Worm (Caenorhabditis elegans) whole organism, mixed stage, embryonic: Measurements from ENCODE around the gene F49E12.7.

Experiments
- M03D4.4 ChIP-seq: sonication (generic microtip); optimal IDR thresholded peaks from 2 replicates; lab custom pipeline; 2017; ENCODE audit warnings: mild to moderate bottlenecking, missing genetic modification characterization, missing compliant biosample characterization
- bed-3 ChIP-seq: fragments of 200-800 bp; sonication (Bioruptor generic); optimal IDR thresholded peaks from 3 replicates; lab custom pipeline; 2018; ENCODE audit warnings: mild to moderate bottlenecking, missing genetic modification characterization, moderate library complexity, missing compliant biosample characterization
- blmp-1 ChIP-seq: fragments of 150-350 bp; optimal IDR thresholded peaks from 2 replicates; lab custom pipeline; 2014; ENCODE audit warnings: missing biosample characterization, missing genetic modification characterization
- ceh-39 ChIP-seq: fragments of 150-350 bp; optimal IDR thresholded peaks from 2 replicates; lab custom pipeline; 2014; ENCODE audit warnings: missing biosample characterization, missing genetic modification characterization
- ceh-43 ChIP-seq: fragments of 200-800 bp; sonication (Bioruptor generic); optimal IDR thresholded peaks from 2 replicates; lab custom pipeline; 2018; ENCODE audit warnings: mild to moderate bottlenecking, missing genetic modification characterization, moderate library complexity, missing compliant biosample characterization
- ces-1 ChIP-seq: fragments of 150-350 bp; optimal IDR thresholded peaks from 2 replicates; lab custom pipeline; 2014; ENCODE audit warnings: missing biosample characterization, missing genetic modification reagents, missing genetic modification characterization
- cnd-1 ChIP-seq: fragments of 200-800 bp; sonication (Bioruptor generic); optimal IDR thresholded peaks from 2 replicates; lab custom pipeline; 2018; ENCODE audit warnings: mild to moderate bottlenecking, missing genetic modification characterization, missing compliant biosample characterization
- drap-1 ChIP-seq: fragments of 200-800 bp; sonication (Bioruptor generic); optimal IDR thresholded peaks from 3 replicates; lab custom pipeline; 2018; ENCODE audit warnings: mild to moderate bottlenecking, missing genetic modification characterization, missing compliant biosample characterization
- elt-1 ChIP-seq: sonication (generic microtip); optimal IDR thresholded peaks from 2 replicates; lab custom pipeline; 2017; ENCODE audit warnings: missing genetic modification characterization, mild to moderate bottlenecking, missing compliant biosample characterization, antibody characterized with exemption, moderate library complexity, borderline replicate concordance; ENCODE audit not compliant: insufficient read depth
- flh-1 ChIP-seq: fragments of 200-800 bp; sonication (Bioruptor generic); optimal IDR thresholded peaks from 2 replicates; lab custom pipeline; 2018; ENCODE audit warnings: mild to moderate bottlenecking, missing genetic modification characterization, moderate library complexity, missing compliant biosample characterization
- ham-2 ChIP-seq: fragments of 200-800 bp; sonication (Bioruptor generic); optimal IDR thresholded peaks from 2 replicates; lab custom pipeline; 2018; ENCODE audit warnings: mild to moderate bottlenecking, missing genetic modification characterization, missing compliant biosample characterization
- hlh-1 ChIP-seq: fragments of 150-350 bp; optimal IDR thresholded peaks from 2 replicates; lab custom pipeline; 2014; ENCODE audit warnings: missing biosample characterization, missing genetic modification reagents, missing genetic modification characterization
- lin-13 ChIP-seq: fragments of 150-350 bp; optimal IDR thresholded peaks from 2 replicates; lab custom pipeline; 2014; ENCODE audit warnings: missing biosample characterization, missing genetic modification characterization
- lin-32 ChIP-seq: fragments of 200-800 bp; sonication (Bioruptor generic); optimal IDR thresholded peaks from 2 replicates; lab custom pipeline; 2018; ENCODE audit warnings: mild to moderate bottlenecking, missing genetic modification characterization, missing compliant biosample characterization
- mab-5 ChIP-seq: fragments of 150-350 bp; optimal IDR thresholded peaks from 2 replicates; lab custom pipeline; 2014; ENCODE audit warnings: missing biosample characterization, missing genetic modification characterization
- mls-2 ChIP-seq: sonication (generic microtip); optimal IDR thresholded peaks from 2 replicates; lab custom pipeline; 2016; ENCODE audit warnings: mild to moderate bottlenecking, missing genetic modification characterization, moderate library complexity, missing compliant biosample characterization
- nhr-12 ChIP-seq: fragments of 150-350 bp; optimal IDR thresholded peaks from 2 replicates; lab custom pipeline; 2014; ENCODE audit warnings: missing biosample characterization, missing genetic modification characterization
- nhr-2 ChIP-seq: fragments of 150-350 bp; optimal IDR thresholded peaks from 2 replicates; lab custom pipeline; 2014; ENCODE audit warnings: missing biosample characterization, missing genetic modification characterization
- nhr-237 ChIP-seq: fragments of 150-350 bp; optimal IDR thresholded peaks from 2 replicates; lab custom pipeline; 2014; ENCODE audit warnings: missing biosample characterization, missing genetic modification characterization
- nhr-28 ChIP-seq: fragments of 150-350 bp; optimal IDR thresholded peaks from 2 replicates; lab custom pipeline; 2014; ENCODE audit warnings: missing biosample characterization, missing genetic modification characterization
- nhr-76 ChIP-seq: sonication (generic microtip); optimal IDR thresholded peaks from 2 replicates; lab custom pipeline; 2017; ENCODE audit warnings: missing biosample characterization, missing genetic modification characterization
- pha-4 ChIP-seq: fragments of 150-350 bp; optimal IDR thresholded peaks from 2 replicates; lab custom pipeline; 2018; ENCODE audit warnings: missing biosample characterization, missing genetic modification reagents, missing genetic modification characterization
- sem-2 ChIP-seq: fragments of 200-800 bp; sonication (Bioruptor generic); optimal IDR thresholded peaks from 2 replicates; lab custom pipeline; 2018; ENCODE audit warnings: mild to moderate bottlenecking, missing genetic modification characterization, missing compliant biosample characterization
- snpc-4 ChIP-seq: fragments of 150-350 bp; optimal IDR thresholded peaks from 2 replicates; lab custom pipeline; 2014; ENCODE audit warnings: missing biosample characterization, missing genetic modification characterization
- sptf-1 ChIP-seq: sonication (generic microtip); optimal IDR thresholded peaks from 2 replicates; lab custom pipeline; 2017; ENCODE audit warnings: mild to moderate bottlenecking, missing genetic modification characterization, moderate library complexity, missing compliant biosample characterization
- unc-120 ChIP-seq: sonication (generic microtip); optimal IDR thresholded peaks from 2 replicates; lab custom pipeline; 2017; ENCODE audit warnings: missing genetic modification characterization, missing compliant biosample characterization; ENCODE audit not compliant: poor library complexity, severe bottlenecking
- unc-39 ChIP-seq: fragments of 150-350 bp; optimal IDR thresholded peaks from 2 replicates; lab custom pipeline; 2014; ENCODE audit warnings: missing biosample characterization, missing genetic modification characterization
- unc-62 ChIP-seq: fragments of 150-350 bp; optimal IDR thresholded peaks from 2 replicates; lab custom pipeline; 2014; ENCODE audit warnings: missing biosample characterization, missing genetic modification reagents, missing genetic modification characterization
- zip-8 ChIP-seq: fragments of 150-350 bp; optimal IDR thresholded peaks from 2 replicates; lab custom pipeline; 2014; ENCODE audit warnings: missing biosample characterization, missing genetic modification characterization
- ztf-11 ChIP-seq: fragments of 150-350 bp; optimal IDR thresholded peaks from 2 replicates; lab custom pipeline; 2014; ENCODE audit warnings: missing biosample characterization, missing genetic modification characterization

Gene F49E12.7

ce11 chrII:8411002-8411401 is 15.1 kb upstream of the F49E12.7 start:
- TF ChIP-seq zip-8 (tag; lab: Kevin White, UChicago), result peak; percentile 77
- no peak for TF ChIP-seq snpc-4 (tag; lab: Kevin White, UChicago)
- TF ChIP-seq hlh-1 (tag; lab: Kevin White, UChicago), result no peak
- TF ChIP-seq blmp-1 (tag; lab: Kevin White, UChicago), result peak; percentile 7
- no peak for TF ChIP-seq drap-1 (GFP tag; lab: Kevin White, UChicago)
- TF ChIP-seq pha-4 (tag; lab: Kevin White, UChicago), result no peak
- TF ChIP-seq elt-1, result peak; percentile 84
- TF ChIP-seq, all 35 proteins: peak for 3

DNA sequence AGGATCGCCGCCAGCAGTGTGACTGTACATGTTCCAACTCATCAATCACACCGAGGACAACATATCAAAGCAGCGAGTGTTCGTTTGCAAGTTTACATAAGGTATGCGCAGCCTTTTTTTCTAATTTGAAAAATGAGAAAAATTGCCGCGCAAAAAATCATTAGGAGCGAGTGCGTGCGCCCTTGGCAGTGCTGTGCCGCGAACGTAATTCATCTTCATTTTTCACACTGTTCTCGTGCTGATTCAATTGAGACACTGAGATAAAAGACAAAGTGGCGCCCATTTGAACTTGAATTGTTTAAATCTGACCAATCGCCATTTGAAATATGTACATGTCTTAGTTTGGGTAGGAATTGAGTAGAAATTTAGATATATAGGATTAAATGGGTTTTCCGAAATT is 13.6 kb upstream of the F49E12.7 start:
- TF ChIP-seq nhr-12 (tag; lab: Kevin White, UChicago) (no peak), M03D4.4 (tag; lab: Kevin White, UChicago) (no peak), flh-1 (no peak), snpc-4 (tag; lab: Kevin White, UChicago) (no peak), elt-1 (no peak), ces-1 (GFP tag; lab: Kevin White, UChicago) (no peak), ceh-39 (tag; lab: Kevin White, UChicago) (no peak), unc-120 (no peak), lin-13 (no peak), bed-3 (GFP tag; lab: Kevin White, UChicago) (no peak), lin-32 (no peak), nhr-2 (tag; lab: Kevin White, UChicago) (no peak), mab-5 (no peak), sem-2 (GFP tag; lab: Kevin White, UChicago) (no peak), ham-2 (GFP tag; lab: Kevin White, UChicago) (no peak), drap-1 (GFP tag; lab: Kevin White, UChicago) (no peak), sptf-1 (tag; lab: Kevin White, UChicago) (no peak), nhr-237 (no peak)
- TF ChIP-seq, all 35 proteins: peak for 0

ce11 chrII:8407491-8407890 is 11.6 kb upstream of the F49E12.7 start, which contains the start of gene sra-13:
TSS of gene sra-13 (plus strand) at chrII:8407685.
- no peak for TF ChIP-seq hlh-1 (tag; lab: Kevin White, UChicago)
- TF ChIP-seq lin-13, result no peak
- no peak for TF ChIP-seq pha-4 (tag; lab: Kevin White, UChicago)
- TF ChIP-seq drap-1 (GFP tag; lab: Kevin White, UChicago), result no peak
- no peak for TF ChIP-seq bed-3 (GFP tag; lab: Kevin White, UChicago)
- TF ChIP-seq elt-1, result no peak
- no peak for TF ChIP-seq unc-39 (tag; lab: Kevin White, UChicago)
- no peak for TF ChIP-seq nhr-28
- no peak for TF ChIP-seq ham-2 (GFP tag; lab: Kevin White, UChicago)
- TF ChIP-seq nhr-76 (tag; lab: Kevin White, UChicago), result no peak
- TF ChIP-seq nhr-237, result no peak
- no peak for TF ChIP-seq ceh-39 (tag; lab: Kevin White, UChicago)
- TF ChIP-seq flh-1, result no peak
- TF ChIP-seq ces-1 (GFP tag; lab: Kevin White, UChicago), result no peak
- no peak for TF ChIP-seq mab-5

ce11 chrII:8405303-8405702 is 9.4 kb upstream of the F49E12.7 start, which contains the start of gene ubc-24:
TSS of gene ubc-24 (plus strand) at chrII:8405603.
- TF ChIP-seq ces-1 (GFP tag; lab: Kevin White, UChicago), result no peak
- no peak for TF ChIP-seq unc-120
- TF ChIP-seq ceh-43 (GFP tag; lab: Kevin White, UChicago), result no peak
- TF ChIP-seq nhr-237, result no peak
- TF ChIP-seq cnd-1, result no peak
- no peak for TF ChIP-seq lin-32
- no peak for TF ChIP-seq ztf-11 (tag; lab: Kevin White, UChicago)
- no peak for TF ChIP-seq blmp-1 (tag; lab: Kevin White, UChicago)

ce11 chrII:8404748-8405147 is 8.8 kb upstream of the F49E12.7 start, which contains the start of gene skpo-1:
TSS of gene skpo-1 (minus strand) at chrII:8404848.
- no peak for TF ChIP-seq M03D4.4 (tag; lab: Kevin White, UChicago)
- no peak for TF ChIP-seq mls-2
- TF ChIP-seq zip-8 (tag; lab: Kevin White, UChicago), result no peak
- no peak for TF ChIP-seq ces-1 (GFP tag; lab: Kevin White, UChicago)
- no peak for TF ChIP-seq nhr-2 (tag; lab: Kevin White, UChicago)

- TF ChIP-seq unc-62 (GFP tag; lab: Kevin White, UChicago) (peak; percentile 40), zip-8 (tag; lab: Kevin White, UChicago) (peak; percentile 70), nhr-28 (no peak)
Observed at ce11 chrII:8399997-8400396, 4.1 kb upstream of the F49E12.7 start.
